Worm (Caenorhabditis elegans) whole organism, early embryonic: ENCODE results near the gene M04B2.4.

Experiments used
- B0310.2 ChIP-seq: sonication (generic microtip); optimal IDR thresholded peaks from 2 replicates; lab custom pipeline; 2016; ENCODE audit warnings: mild to moderate bottlenecking, missing genetic modification characterization, missing compliant biosample characterization
- F13C5.2 ChIP-seq: sonication (generic microtip); optimal IDR thresholded peaks from 2 replicates; lab custom pipeline; 2017; ENCODE audit warnings: mild to moderate bottlenecking, missing genetic modification characterization, inconsistent platforms, missing compliant biosample characterization
- aly-1 ChIP-seq: sonication (generic microtip); optimal IDR thresholded peaks from 2 replicates; lab custom pipeline; 2016; ENCODE audit warnings: missing genetic modification characterization, missing compliant biosample characterization
- ama-1 ChIP-seq: fragments of 150-350 bp; optimal IDR thresholded peaks from 2 replicates; lab custom pipeline; 2014
- ceh-13 ChIP-seq: fragments of 200-800 bp; sonication (Bioruptor generic); optimal IDR thresholded peaks from 2 replicates; lab custom pipeline; 2018; ENCODE audit warnings: mild to moderate bottlenecking, missing genetic modification characterization, missing compliant biosample characterization
- ceh-36 ChIP-seq: sonication (generic microtip); optimal IDR thresholded peaks from 2 replicates; lab custom pipeline; 2016; ENCODE audit warnings: missing genetic modification characterization, inconsistent platforms, missing compliant biosample characterization
- ets-7 ChIP-seq: sonication (generic microtip); optimal IDR thresholded peaks from 2 replicates; lab custom pipeline; 2016; ENCODE audit warnings: missing genotype, missing genetic modification characterization, missing compliant biosample characterization
- flt-1 ChIP-seq: fragments of 200-800 bp; sonication (Bioruptor generic); IDR thresholded peaks from 2 replicates; pipeline ENCODE4 v1.3.6; 2022; ENCODE audit warnings: missing genetic modification characterization, missing compliant biosample characterization
- hmbx-1 ChIP-seq: sonication (generic microtip); optimal IDR thresholded peaks from 2 replicates; lab custom pipeline; 2016; ENCODE audit warnings: mild to moderate bottlenecking, missing genetic modification characterization, missing compliant biosample characterization
- hmg-4 ChIP-seq: fragments of 200-800 bp; sonication (Bioruptor generic); optimal IDR thresholded peaks from 2 replicates; lab custom pipeline; 2018; ENCODE audit warnings: mild to moderate bottlenecking, missing genetic modification characterization, missing compliant biosample characterization
- hnd-1 ChIP-seq: sonication (generic microtip); optimal IDR thresholded peaks from 2 replicates; lab custom pipeline; 2016; ENCODE audit warnings: missing genetic modification characterization, missing compliant biosample characterization
- pes-1 ChIP-seq: fragments of 200-800 bp; sonication (Bioruptor generic); IDR thresholded peaks from 2 replicates; pipeline ENCODE4 v1.3.6; 2022; ENCODE audit warnings: missing genetic modification reagents, missing genetic modification characterization, missing compliant biosample characterization
- scrt-1 ChIP-seq: fragments of 200-800 bp; sonication (Bioruptor generic); IDR thresholded peaks from 2 replicates; pipeline ENCODE4 v1.3.6; 2022; ENCODE audit warnings: missing genetic modification characterization, missing compliant biosample characterization
- sea-1 ChIP-seq: fragments of 200-800 bp; sonication (Bioruptor generic); conservative IDR thresholded peaks from 2 replicates; pipeline ENCODE4 v1.3.6; 2022; ENCODE audit warnings: missing genetic modification characterization, missing compliant biosample characterization
- tbx-11 ChIP-seq: fragments of 200-800 bp; sonication (Bioruptor generic); IDR thresholded peaks from 2 replicates; pipeline ENCODE4 v1.3.6; 2022; ENCODE audit warnings: missing genetic modification characterization, missing compliant biosample characterization
- tbx-37 ChIP-seq: fragments of 200-800 bp; sonication (Bioruptor generic); conservative IDR thresholded peaks from 2 replicates; pipeline ENCODE4 v1.3.6; 2022; ENCODE audit warnings: missing genetic modification reagents, missing genetic modification characterization, missing compliant biosample characterization
- tra-4 ChIP-seq: sonication (generic microtip); optimal IDR thresholded peaks from 2 replicates; lab custom pipeline; 2017; ENCODE audit warnings: missing genetic modification characterization, missing compliant biosample characterization

M04B2.4 gene

ce11 chrIV:11561677-11562076, 40.8 kb upstream of the M04B2.4 start, which contains the start of gene F12F6.7:
Gene F12F6.7 (minus strand): TSS chrIV:11561833.
- TF ChIP-seq aly-1 (tag; lab: Kevin White, UChicago): no peak
- TF ChIP-seq ceh-13 (GFP tag; lab: Kevin White, UChicago): no peak
- no peak for TF ChIP-seq tbx-11
- TF ChIP-seq pes-1 (GFP tag; lab: Robert Waterston, UW): no peak
- TF ChIP-seq hmbx-1: no peak

ce11 chrIV:11551813-11552212, 31.0 kb upstream of the M04B2.4 start, which contains the start of gene col-128:
Gene col-128 (minus strand): TSS chrIV:11551960.
- TF ChIP-seq ceh-36: no peak

- TF ChIP-seq tbx-37 (peak; percentile 80), ceh-36 (no peak), aly-1 (tag; lab: Kevin White, UChicago) (peak; percentile 91), B0310.2 (peak; percentile 87), pes-1 (GFP tag; lab: Robert Waterston, UW) (peak; percentile 91), F13C5.2 (tag; lab: Kevin White, UChicago) (peak; percentile 89), sea-1 (GFP tag; lab: Robert Waterston, UW) (peak; percentile 86), scrt-1 (GFP tag; lab: Robert Waterston, UW) (peak; percentile 94), tbx-11 (peak; percentile 87), flt-1 (GFP tag; lab: Robert Waterston, UW) (peak; percentile 86), ama-1 (no peak), hnd-1 (peak; percentile 79), hmg-4 (GFP tag; lab: Kevin White, UChicago) (peak; percentile 92), ets-7 (peak; percentile 65), tra-4 (tag; lab: Kevin White, UChicago) (peak; percentile 63), ceh-13 (GFP tag; lab: Kevin White, UChicago) (peak; percentile 89), hmbx-1 (peak; percentile 55)
Observed at ce11 chrIV:11549694-11550093, 28.9 kb upstream of the M04B2.4 start.

- no peak for TF ChIP-seq aly-1 (tag; lab: Kevin White, UChicago)
- no peak for TF ChIP-seq pes-1 (GFP tag; lab: Robert Waterston, UW)
- no peak for TF ChIP-seq ceh-13 (GFP tag; lab: Kevin White, UChicago)
- no peak for TF ChIP-seq tbx-37
- TF ChIP-seq scrt-1 (GFP tag; lab: Robert Waterston, UW): no peak
- TF ChIP-seq hmg-4 (GFP tag; lab: Kevin White, UChicago): no peak
- no peak for TF ChIP-seq sea-1 (GFP tag; lab: Robert Waterston, UW)
- TF ChIP-seq tra-4 (tag; lab: Kevin White, UChicago): no peak
- no peak for TF ChIP-seq F13C5.2 (tag; lab: Kevin White, UChicago)
- no peak for TF ChIP-seq ama-1
- TF ChIP-seq tbx-11: no peak
- no peak for TF ChIP-seq flt-1 (GFP tag; lab: Robert Waterston, UW)
- TF ChIP-seq ceh-36: no peak
- no peak for TF ChIP-seq hmbx-1
- no peak for TF ChIP-seq hnd-1
Observed at ce11 chrIV:11548671-11549070, 27.8 kb upstream of the M04B2.4 start, which contains the start of gene M04B2.7. Gene M04B2.7 (minus strand): TSS chrIV:11548771.

- TF ChIP-seq tbx-37: no peak
- TF ChIP-seq ama-1: no peak
- no peak for TF ChIP-seq sea-1 (GFP tag; lab: Robert Waterston, UW)
- TF ChIP-seq pes-1 (GFP tag; lab: Robert Waterston, UW): no peak
- no peak for TF ChIP-seq ets-7
- TF ChIP-seq flt-1 (GFP tag; lab: Robert Waterston, UW): no peak
- no peak for TF ChIP-seq ceh-13 (GFP tag; lab: Kevin White, UChicago)
- no peak for TF ChIP-seq aly-1 (tag; lab: Kevin White, UChicago)
- TF ChIP-seq scrt-1 (GFP tag; lab: Robert Waterston, UW): no peak
- TF ChIP-seq ceh-36: no peak
- no peak for TF ChIP-seq hmbx-1
- TF ChIP-seq hnd-1: no peak
- no peak for TF ChIP-seq tbx-11
- TF ChIP-seq hmg-4 (GFP tag; lab: Kevin White, UChicago): no peak
- TF ChIP-seq F13C5.2 (tag; lab: Kevin White, UChicago): no peak
- no peak for TF ChIP-seq B0310.2
Observed at ce11 chrIV:11527752-11528151, 6.9 kb upstream of the M04B2.4 start, which contains the start of gene M04B2.2. Gene M04B2.2 (plus strand): TSS chrIV:11528052.

- TF ChIP-seq hmbx-1: no peak
- no peak for TF ChIP-seq pes-1 (GFP tag; lab: Robert Waterston, UW)
- no peak for TF ChIP-seq hnd-1
- no peak for TF ChIP-seq tbx-11
- no peak for TF ChIP-seq sea-1 (GFP tag; lab: Robert Waterston, UW)
- no peak for TF ChIP-seq aly-1 (tag; lab: Kevin White, UChicago)
- TF ChIP-seq ets-7: no peak
- TF ChIP-seq ceh-13 (GFP tag; lab: Kevin White, UChicago): no peak
- no peak for TF ChIP-seq B0310.2
- no peak for TF ChIP-seq ceh-36
- TF ChIP-seq ama-1: no peak
- no peak for TF ChIP-seq tbx-37
- TF ChIP-seq tra-4 (tag; lab: Kevin White, UChicago): no peak
- TF ChIP-seq F13C5.2 (tag; lab: Kevin White, UChicago): no peak
- TF ChIP-seq scrt-1 (GFP tag; lab: Robert Waterston, UW): no peak
- TF ChIP-seq hmg-4 (GFP tag; lab: Kevin White, UChicago): no peak
- TF ChIP-seq flt-1 (GFP tag; lab: Robert Waterston, UW): no peak
Observed at ce11 chrIV:11526189-11526588, 5.4 kb upstream of the M04B2.4 start.

- TF ChIP-seq scrt-1 (GFP tag; lab: Robert Waterston, UW) (no peak), pes-1 (GFP tag; lab: Robert Waterston, UW) (peak; percentile 58), ceh-36 (no peak), ets-7 (no peak), hmg-4 (GFP tag; lab: Kevin White, UChicago) (no peak)
Observed at ce11 chrIV:11524241-11524692, 3.4 kb upstream of the M04B2.4 start, which contains the start of gene mep-1. Gene mep-1 (plus strand): TSS chrIV:11524642.

ce11 chrIV:11523685-11524084, 2.9 kb upstream of the M04B2.4 start:
- TF ChIP-seq tbx-11 (no peak), ceh-36 (no peak), tra-4 (tag; lab: Kevin White, UChicago) (no peak)
